Worm (Caenorhabditis elegans) whole organism, early embryonic: ENCODE data around the gene F13E9.16.

Source experiments
- B0310.2 ChIP-seq: sonication (generic microtip); optimal IDR thresholded peaks from 2 replicates; lab custom pipeline; 2016; ENCODE audit warnings: mild to moderate bottlenecking, missing genetic modification characterization, missing compliant biosample characterization
- F13C5.2 ChIP-seq: sonication (generic microtip); optimal IDR thresholded peaks from 2 replicates; lab custom pipeline; 2017; ENCODE audit warnings: mild to moderate bottlenecking, missing genetic modification characterization, inconsistent platforms, missing compliant biosample characterization
- ama-1 ChIP-seq: fragments of 150-350 bp; optimal IDR thresholded peaks from 2 replicates; lab custom pipeline; 2014
- ceh-36 ChIP-seq: sonication (generic microtip); optimal IDR thresholded peaks from 2 replicates; lab custom pipeline; 2016; ENCODE audit warnings: missing genetic modification characterization, inconsistent platforms, missing compliant biosample characterization
- ets-7 ChIP-seq: sonication (generic microtip); optimal IDR thresholded peaks from 2 replicates; lab custom pipeline; 2016; ENCODE audit warnings: missing genotype, missing genetic modification characterization, missing compliant biosample characterization
- flt-1 ChIP-seq: fragments of 200-800 bp; sonication (Bioruptor generic); IDR thresholded peaks from 2 replicates; pipeline ENCODE4 v1.3.6; 2022; ENCODE audit warnings: missing genetic modification characterization, missing compliant biosample characterization
- hmbx-1 ChIP-seq: sonication (generic microtip); optimal IDR thresholded peaks from 2 replicates; lab custom pipeline; 2016; ENCODE audit warnings: mild to moderate bottlenecking, missing genetic modification characterization, missing compliant biosample characterization
- scrt-1 ChIP-seq: fragments of 200-800 bp; sonication (Bioruptor generic); IDR thresholded peaks from 2 replicates; pipeline ENCODE4 v1.3.6; 2022; ENCODE audit warnings: missing genetic modification characterization, missing compliant biosample characterization
- sea-1 ChIP-seq: fragments of 200-800 bp; sonication (Bioruptor generic); conservative IDR thresholded peaks from 2 replicates; pipeline ENCODE4 v1.3.6; 2022; ENCODE audit warnings: missing genetic modification characterization, missing compliant biosample characterization
- tbx-37 ChIP-seq: fragments of 200-800 bp; sonication (Bioruptor generic); conservative IDR thresholded peaks from 2 replicates; pipeline ENCODE4 v1.3.6; 2022; ENCODE audit warnings: missing genetic modification reagents, missing genetic modification characterization, missing compliant biosample characterization
- tra-4 ChIP-seq: sonication (generic microtip); optimal IDR thresholded peaks from 2 replicates; lab custom pipeline; 2017; ENCODE audit warnings: missing genetic modification characterization, missing compliant biosample characterization

- TF ChIP-seq ceh-36 (tag; lab: Kevin White, UChicago) = no peak
- no peak for TF ChIP-seq tbx-37 (GFP tag; lab: Robert Waterston, UW)
- TF ChIP-seq flt-1 (GFP tag; lab: Robert Waterston, UW) = no peak
- no peak for TF ChIP-seq ama-1
- no peak for TF ChIP-seq scrt-1
- TF ChIP-seq F13C5.2 = no peak
- TF ChIP-seq hmbx-1 (tag; lab: Kevin White, UChicago) = no peak
- TF ChIP-seq sea-1 (GFP tag; lab: Robert Waterston, UW) = no peak
- TF ChIP-seq ets-7 = no peak
- TF ChIP-seq B0310.2 (tag; lab: Kevin White, UChicago) = no peak
- TF ChIP-seq tra-4 (tag; lab: Kevin White, UChicago) = no peak
Measured at ce11 chrIV:10933777-10934546, 46.8 kb upstream of the F13E9.16 start.
